Worm (Caenorhabditis elegans) whole organism, L1 larva: Measurements from ENCODE around the gene rab-7.
A peak's percentile ranks its signal among the peaks of the same experiment; 100 is the strongest.

ENCODE experiments used
- C04F5.9 ChIP-seq: sonication (generic microtip); optimal IDR thresholded peaks from 2 replicates; lab custom pipeline; 2016; ENCODE audit warnings: missing genetic modification characterization, missing compliant biosample characterization
- C16A3.4 ChIP-seq: fragments of 150-350 bp; optimal IDR thresholded peaks from 2 replicates; lab custom pipeline; 2014; ENCODE audit warnings: missing biosample characterization, missing genetic modification characterization
- C34B4.2 ChIP-seq: sonication (generic microtip); optimal IDR thresholded peaks from 2 replicates; lab custom pipeline; 2017; ENCODE audit warnings: mild to moderate bottlenecking, missing genetic modification characterization, missing compliant biosample characterization
- F16B12.6 ChIP-seq: fragments of 150-350 bp; optimal IDR thresholded peaks from 2 replicates; lab custom pipeline; 2014; ENCODE audit warnings: missing biosample characterization, missing genetic modification characterization
- aly-2 ChIP-seq: fragments of 150-350 bp; optimal IDR thresholded peaks from 2 replicates; lab custom pipeline; 2014; ENCODE audit warnings: missing biosample characterization, missing genetic modification characterization
- blmp-1 ChIP-seq: fragments of 150-350 bp; optimal IDR thresholded peaks from 2 replicates; lab custom pipeline; 2014; ENCODE audit warnings: missing biosample characterization, missing genetic modification characterization
- ceh-8 ChIP-seq: fragments of 200-800 bp; sonication (Bioruptor generic); optimal IDR thresholded peaks from 2 replicates; lab custom pipeline; 2018; ENCODE audit warnings: mild to moderate bottlenecking, missing genetic modification characterization, moderate library complexity, missing compliant biosample characterization
- ceh-82 ChIP-seq, 3 experiments: fragments of 150-350 bp in 1 of 3; sonication (generic microtip) in 2 of 3; optimal IDR thresholded peaks; 2 replicates each; lab custom pipeline; 2014 to 2017; ENCODE audit warnings: missing biosample characterization in 3 of 3, missing genetic modification characterization in 3 of 3
- ceh-90 ChIP-seq: sonication (generic microtip); optimal IDR thresholded peaks from 2 replicates; lab custom pipeline; 2016; ENCODE audit warnings: missing genetic modification characterization, missing compliant biosample characterization
- dpl-1 ChIP-seq, 3 experiments: fragments of 150-350 bp in 2 of 3; sonication (generic microtip) in 1 of 3; optimal IDR thresholded peaks; 2 replicates each; lab custom pipeline; 2014 to 2017; ENCODE audit warnings: missing biosample characterization in 3 of 3, missing genetic modification characterization in 3 of 3, missing genetic modification reagents in 3 of 3
- efl-1 ChIP-seq, 4 experiments: fragments of 150-350 bp; optimal IDR thresholded peaks in 3 of 4; peaks in 1 of 4; 1 replicate in 1 of 4; 2 replicates in 3 of 4; lab custom pipeline; 2014; ENCODE audit warnings: missing biosample characterization in 2 of 4, missing genetic modification characterization in 2 of 4, missing genetic modification reagents in 2 of 4
- egl-13 ChIP-seq: sonication (generic microtip); optimal IDR thresholded peaks from 2 replicates; lab custom pipeline; 2016; ENCODE audit warnings: missing genotype, missing genetic modification reagents, missing genetic modification characterization, missing compliant biosample characterization
- elt-3 ChIP-seq, 6 experiments: fragments of 150-350 bp in 1 of 6; sonication (generic microtip); optimal IDR thresholded peaks; 2 replicates each; lab custom pipeline; 2017 to 2018; ENCODE audit warnings: missing biosample characterization in 6 of 6, missing genetic modification characterization in 6 of 6, inconsistent platforms in 1 of 6
- ets-5 ChIP-seq: fragments of 200-800 bp; sonication (Bioruptor generic); IDR thresholded peaks from 2 replicates; pipeline ENCODE4 v1.3.6; 2022; ENCODE audit warnings: missing genetic modification characterization, missing compliant biosample characterization
- fkh-4 ChIP-seq: sonication (generic microtip); optimal IDR thresholded peaks from 2 replicates; lab custom pipeline; 2016; ENCODE audit warnings: missing compliant biosample characterization, missing genetic modification characterization, borderline replicate concordance
- grh-1 ChIP-seq: fragments of 200-800 bp; sonication (Bioruptor generic); IDR thresholded peaks from 2 replicates; pipeline ENCODE4 v1.3.6; 2022; ENCODE audit warnings: missing genetic modification reagents, missing genetic modification characterization, missing compliant biosample characterization
- jun-1 ChIP-seq: fragments of 150-350 bp; optimal IDR thresholded peaks from 2 replicates; lab custom pipeline; 2014; ENCODE audit warnings: missing biosample characterization, missing genetic modification reagents, missing genetic modification characterization
- lin-35 ChIP-seq, 2 experiments: fragments of 150-350 bp; optimal IDR thresholded peaks; 2 replicates each; lab custom pipeline; 2014; ENCODE audit warnings: missing biosample characterization in 2 of 2, missing genetic modification characterization in 2 of 2, missing genetic modification reagents in 2 of 2
- lin-39 ChIP-seq: fragments of 150-350 bp; optimal IDR thresholded peaks from 2 replicates; lab custom pipeline; 2014; ENCODE audit warnings: missing biosample characterization, missing genetic modification reagents, missing genetic modification characterization
- mdl-1 ChIP-seq, 2 experiments: fragments of 150-350 bp; optimal IDR thresholded peaks; 2 replicates each; lab custom pipeline; 2014 to 2017; ENCODE audit warnings: missing biosample characterization in 2 of 2, missing genetic modification characterization in 2 of 2, inconsistent platforms in 1 of 2
- mep-1 ChIP-seq: fragments of 150-350 bp; optimal IDR thresholded peaks from 2 replicates; lab custom pipeline; 2014; ENCODE audit warnings: missing biosample characterization, missing genetic modification characterization
- nhr-12 ChIP-seq: sonication (generic microtip); optimal IDR thresholded peaks from 2 replicates; lab custom pipeline; 2017; ENCODE audit warnings: missing biosample characterization, missing genetic modification characterization
- nhr-19 ChIP-seq: fragments of 200-800 bp; sonication (Bioruptor generic); conservative IDR thresholded peaks from 2 replicates; pipeline ENCODE4 v1.3.6; 2022; ENCODE audit warnings: missing genetic modification characterization, missing compliant biosample characterization
- nhr-47 ChIP-seq: sonication (generic microtip); optimal IDR thresholded peaks from 2 replicates; lab custom pipeline; 2016; ENCODE audit warnings: mild to moderate bottlenecking, missing genetic modification characterization, moderate library complexity, missing compliant biosample characterization
- nhr-76 ChIP-seq: sonication (generic microtip); optimal IDR thresholded peaks from 2 replicates; lab custom pipeline; 2017; ENCODE audit warnings: missing biosample characterization, missing genetic modification characterization
- nhr-77 ChIP-seq: fragments of 150-350 bp; optimal IDR thresholded peaks from 2 replicates; lab custom pipeline; 2014; ENCODE audit warnings: missing biosample characterization, missing genetic modification characterization
- nhr-85 ChIP-seq: sonication (generic microtip); peaks from one replicate; lab custom pipeline; 2016; ENCODE audit warnings: missing genetic modification characterization, inconsistent platforms, missing compliant biosample characterization
- pag-3 ChIP-seq: sonication (generic microtip); optimal IDR thresholded peaks from 2 replicates; lab custom pipeline; 2017; ENCODE audit warnings: missing genetic modification characterization, mild to moderate bottlenecking, missing compliant biosample characterization, antibody characterized with exemption, borderline replicate concordance; ENCODE audit not compliant: insufficient read depth
- pqm-1 ChIP-seq: sonication (generic microtip); optimal IDR thresholded peaks from 3 replicates; lab custom pipeline; 2017; ENCODE audit warnings: missing biosample characterization, missing genetic modification characterization
- rnt-1 ChIP-seq: sonication (generic microtip); optimal IDR thresholded peaks from 2 replicates; lab custom pipeline; 2016; ENCODE audit warnings: mild to moderate bottlenecking, missing genetic modification characterization, moderate library complexity, missing compliant biosample characterization
- skn-1 ChIP-seq: fragments of 150-350 bp; optimal IDR thresholded peaks from 2 replicates; lab custom pipeline; 2014; ENCODE audit warnings: missing biosample characterization, missing genetic modification characterization
- snpc-4 ChIP-seq: fragments of 150-350 bp; optimal IDR thresholded peaks from 2 replicates; lab custom pipeline; 2014; ENCODE audit warnings: missing biosample characterization, missing genetic modification characterization
- sox-4 ChIP-seq: sonication (generic microtip); optimal IDR thresholded peaks from 2 replicates; lab custom pipeline; 2016; ENCODE audit warnings: missing genetic modification characterization, missing compliant biosample characterization
- tlp-1 ChIP-seq: fragments of 150-350 bp; optimal IDR thresholded peaks from 2 replicates; lab custom pipeline; 2014; ENCODE audit warnings: missing biosample characterization, missing genetic modification characterization
- unc-130 ChIP-seq: fragments of 150-350 bp; optimal IDR thresholded peaks from 2 replicates; lab custom pipeline; 2017; ENCODE audit warnings: missing biosample characterization, missing genetic modification characterization, inconsistent platforms
- unc-62 ChIP-seq: fragments of 150-350 bp; optimal IDR thresholded peaks from 2 replicates; lab custom pipeline; 2014; ENCODE audit warnings: missing biosample characterization, missing genetic modification reagents, missing genetic modification characterization
- vab-15 ChIP-seq: sonication (generic microtip); optimal IDR thresholded peaks from 2 replicates; lab custom pipeline; 2017; ENCODE audit warnings: missing genotype, mild to moderate bottlenecking, missing genetic modification characterization, missing compliant biosample characterization
- xbp-1 ChIP-seq: sonication (generic microtip); optimal IDR thresholded peaks from 2 replicates; lab custom pipeline; 2016; ENCODE audit warnings: missing genetic modification characterization, missing compliant biosample characterization
- zip-4 ChIP-seq: fragments of 200-800 bp; sonication (Bioruptor generic); optimal IDR thresholded peaks from 2 replicates; lab custom pipeline; 2018; ENCODE audit warnings: mild to moderate bottlenecking, missing genetic modification characterization, moderate library complexity, missing compliant biosample characterization

Gene rab-7

DNA sequence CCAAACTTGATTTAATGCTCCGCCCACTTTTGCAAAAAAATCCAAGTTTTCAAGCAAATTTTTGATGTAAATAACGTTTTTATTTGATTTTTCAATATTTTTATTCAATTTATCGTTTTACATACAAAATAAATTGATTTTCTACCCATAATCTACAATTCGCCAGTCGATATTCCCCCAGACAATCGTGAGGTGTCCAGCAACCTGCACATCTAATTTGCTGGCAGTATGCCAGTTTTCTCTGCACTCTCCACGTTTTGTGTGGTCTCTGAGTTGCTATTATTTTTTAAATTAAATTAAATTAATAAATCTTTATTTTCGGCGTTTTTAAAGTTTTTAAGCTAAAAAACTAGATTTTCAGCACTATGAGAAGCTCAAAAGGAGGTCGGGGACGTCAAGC, 13.4 kb upstream of the rab-7 start (continued):
- no peak for TF ChIP-seq ets-5 (GFP tag; lab: Robert Waterston, UW)
- no peak for TF ChIP-seq unc-62
- TF ChIP-seq nhr-85 (tag; lab: Kevin White, UChicago) = peak; percentile 91
- TF ChIP-seq ceh-82 (tag; optimal IDR thresholded peaks at IDR 0.05; lab: Kevin White, UChicago) = peak; percentile 88 to 92 (median 90)
- peak; percentile 91 for TF ChIP-seq egl-13 (tag; lab: Kevin White, UChicago)
- TF ChIP-seq C34B4.2 (tag; lab: Kevin White, UChicago) = no peak
- peak; percentile 91 for TF ChIP-seq nhr-19 (GFP tag; lab: Robert Waterston, UW)
- TF ChIP-seq C16A3.4 (tag; lab: Kevin White, UChicago) = peak; percentile 81
- TF ChIP-seq tlp-1 = no peak
- peak in 1 of 2 experiments; percentile 80 for TF ChIP-seq mdl-1 (tag; optimal IDR thresholded peaks at IDR 0.05; lab: Kevin White, UChicago)
- TF ChIP-seq vab-15 (tag; lab: Kevin White, UChicago) = peak; percentile 77
- peak; percentile 92 for TF ChIP-seq xbp-1 (tag; lab: Kevin White, UChicago)
- TF ChIP-seq nhr-12 (tag; lab: Kevin White, UChicago) = no peak
- peak; percentile 45 for TF ChIP-seq lin-39 (tag; lab: Kevin White, UChicago)
- TF ChIP-seq pag-3 = no peak
- no peak for TF ChIP-seq aly-2 (tag; lab: Kevin White, UChicago)
- peak; percentile 67 for TF ChIP-seq zip-4 (GFP tag; lab: Kevin White, UChicago)
- TF ChIP-seq jun-1 (tag; lab: Kevin White, UChicago) = peak; percentile 71
- TF ChIP-seq skn-1 = peak; percentile 80
- TF ChIP-seq ceh-8 = peak; percentile 90
- peak; percentile 34 for TF ChIP-seq F16B12.6 (tag; lab: Kevin White, UChicago)
- TF ChIP-seq blmp-1 (tag; lab: Kevin White, UChicago) = peak; percentile 56
- peak; percentile 93 for TF ChIP-seq mep-1
- TF ChIP-seq nhr-76 (tag; lab: Kevin White, UChicago) = no peak
- TF ChIP-seq ceh-90 (tag; lab: Kevin White, UChicago) = peak; percentile 40
- no peak for TF ChIP-seq pqm-1 (tag; lab: Kevin White, UChicago)
- TF ChIP-seq C04F5.9 = peak; percentile 73
- peak; percentile 86 for TF ChIP-seq sox-4 (tag; lab: Kevin White, UChicago)
- TF ChIP-seq nhr-77 (tag; lab: Kevin White, UChicago) = peak; percentile 61
- peak in 4 of 6 experiments; percentile 27 to 82 (median 53) for TF ChIP-seq elt-3 (tag; optimal IDR thresholded peaks at IDR 0.05; lab: Kevin White, UChicago)
- peak; percentile 53 for TF ChIP-seq fkh-4 (tag; lab: Kevin White, UChicago)
- TF ChIP-seq snpc-4 (tag; lab: Kevin White, UChicago) = no peak

DNA sequence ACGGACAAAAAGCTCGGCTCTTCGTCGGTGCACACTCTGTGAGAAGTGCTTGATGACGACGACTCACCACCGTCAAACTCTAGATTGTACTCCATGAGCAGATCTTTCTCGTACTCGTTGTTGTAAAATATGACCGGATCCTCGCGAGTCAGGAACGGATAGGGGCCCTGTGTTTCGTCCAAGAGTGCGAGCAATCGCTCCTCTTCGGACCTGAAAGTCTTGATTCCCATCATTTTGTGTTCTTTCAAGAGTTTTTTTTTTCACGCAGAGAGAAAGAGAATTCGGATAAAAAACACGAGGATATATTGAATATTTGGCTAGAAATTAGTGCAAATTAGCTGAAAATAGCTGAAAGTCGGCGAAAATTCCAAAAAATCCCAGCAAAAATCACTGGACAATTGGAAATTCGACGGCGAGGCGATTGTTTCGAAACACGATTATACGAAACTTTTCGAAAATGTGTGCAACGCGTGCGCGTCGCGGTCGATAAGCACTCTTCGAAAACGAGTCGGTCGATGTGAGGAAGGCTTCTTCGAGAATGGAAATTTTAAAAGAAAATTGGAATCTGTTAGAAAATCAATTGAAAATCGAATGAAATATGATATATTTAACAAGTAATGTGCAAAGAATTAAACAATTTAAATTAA, 12.8 kb upstream of the rab-7 start, which contains the start of the genes ash-2 and Y17G7B.20:
TSS of gene ash-2 (plus strand) at position 390 of the 647 bp plus-strand sequence.
TSS of gene Y17G7B.20 (minus strand) at position 396 of the 647 bp plus-strand sequence.
- TF ChIP-seq unc-130 = peak; percentile 16
- TF ChIP-seq dpl-1 (GFP tag; optimal IDR thresholded peaks at IDR 0.05; lab: Kevin White, UChicago) = peak in 1 of 3 experiments; percentile 35
- peak; percentile 54 to 81 (median 59) for TF ChIP-seq ceh-82 (tag; optimal IDR thresholded peaks at IDR 0.05; lab: Kevin White, UChicago)
- peak; percentile 42 to 54 for TF ChIP-seq lin-35 (GFP tag; optimal IDR thresholded peaks at IDR 0.05; lab: Kevin White, UChicago)
- TF ChIP-seq rnt-1 = peak; percentile 46
- peak; percentile 29 for TF ChIP-seq skn-1
- no peak for TF ChIP-seq nhr-47 (tag; lab: Kevin White, UChicago)
- TF ChIP-seq grh-1 (GFP tag; lab: Robert Waterston, UW) = 0 out of 2 replicates have a peak, but pooled peaks have one; percentile 19
- peak; percentile 25 for TF ChIP-seq mep-1
- TF ChIP-seq efl-1 (optimal IDR thresholded peaks at IDR 0.05; lab: Kevin White, UChicago) = peak in 1 of 2 experiments; percentile 42
- peak in 1 of 2 experiments; percentile 47 for TF ChIP-seq efl-1 (GFP tag; optimal IDR thresholded peaks at IDR 0.05 in 1 of 2; lab: Kevin White, UChicago)
- TF ChIP-seq vab-15 (tag; lab: Kevin White, UChicago) = no peak
